Fruit fly (Drosophila melanogaster) whole organism, prepupa: ENCODE data around the gene CG13599.
A peak's percentile ranks its signal among the peaks of the same experiment; 100 is the strongest.

ENCODE experiments used
- Blimp-1 ChIP-seq: fragments of 200-800 bp; sonication (Bioruptor generic); optimal IDR thresholded peaks from 3 replicates; lab custom pipeline; 2017; ENCODE audit warnings: missing biosample characterization, missing genetic modification characterization, mild to moderate bottlenecking, moderate library complexity, missing genetic modification reagents
- CG10669 ChIP-seq: fragments of 200-800 bp; sonication (Bioruptor generic); optimal IDR thresholded peaks from 3 replicates; lab custom pipeline; 2018; ENCODE audit warnings: missing biosample characterization, mild to moderate bottlenecking, missing genetic modification characterization, moderate library complexity
- CG11294 ChIP-seq: fragments of 200-800 bp; sonication (Bioruptor generic); IDR thresholded peaks from 2 replicates; pipeline ENCODE4 v1.3.6; 2022; ENCODE audit warnings: missing biosample characterization, missing genetic modification characterization
- CG11762 ChIP-seq: fragments of 200-800 bp; sonication (Bioruptor generic); optimal IDR thresholded peaks from 3 replicates; lab custom pipeline; 2016; ENCODE audit warnings: missing biosample characterization, missing genetic modification characterization; ENCODE audit not compliant: insufficient read depth
- CG11902 ChIP-seq: fragments of 200-800 bp; sonication (Bioruptor generic); optimal IDR thresholded peaks from 3 replicates; lab custom pipeline; 2016; ENCODE audit warnings: missing biosample characterization, missing genetic modification characterization
- CG15336 ChIP-seq: fragments of 200-800 bp; sonication (Bioruptor generic); IDR thresholded peaks from 2 replicates; pipeline ENCODE4 v1.3.6; 2022; ENCODE audit warnings: missing biosample characterization, missing genetic modification characterization
- CG1621 ChIP-seq: fragments of 200-800 bp; sonication (Bioruptor generic); optimal IDR thresholded peaks from 3 replicates; lab custom pipeline; 2018; ENCODE audit warnings: missing biosample characterization, mild to moderate bottlenecking, missing genetic modification characterization
- CG3032 ChIP-seq: fragments of 200-800 bp; optimal IDR thresholded peaks from 2 replicates; lab custom pipeline; 2019; ENCODE audit warnings: missing biosample characterization, mild to moderate bottlenecking, missing genetic modification characterization, moderate library complexity
- CG31627 ChIP-seq: fragments of 200-800 bp; sonication (Bioruptor generic); optimal IDR thresholded peaks from 3 replicates; lab custom pipeline; 2016; ENCODE audit warnings: missing biosample characterization, missing genetic modification characterization
- CG3919 ChIP-seq: fragments of 200-800 bp; sonication (Bioruptor generic); optimal IDR thresholded peaks from 3 replicates; lab custom pipeline; 2016; ENCODE audit warnings: missing biosample characterization, missing genetic modification characterization
- CG4318 ChIP-seq: fragments of 200-800 bp; sonication (Bioruptor generic); optimal IDR thresholded peaks from 3 replicates; lab custom pipeline; 2017; ENCODE audit warnings: missing biosample characterization, mild to moderate bottlenecking, missing genetic modification characterization
- CG6163 ChIP-seq: fragments of 200-800 bp; sonication (Bioruptor generic); IDR thresholded peaks from 3 replicates; pipeline ENCODE4 v1.3.6; 2022; ENCODE audit warnings: missing biosample characterization, missing genetic modification characterization
- CG6792 ChIP-seq: fragments of 200-800 bp; sonication (Bioruptor generic); optimal IDR thresholded peaks from 3 replicates; lab custom pipeline; 2016; ENCODE audit warnings: missing biosample characterization, missing genetic modification characterization
- CG6808 ChIP-seq: fragments of 200-800 bp; sonication (Bioruptor generic); optimal IDR thresholded peaks from 3 replicates; lab custom pipeline; 2017; ENCODE audit warnings: missing biosample characterization, missing genetic modification characterization, mild to moderate bottlenecking, moderate library complexity, missing genetic modification reagents
- CG6854 ChIP-seq: fragments of 200-800 bp; sonication (Bioruptor generic); optimal IDR thresholded peaks from 2 replicates; lab custom pipeline; 2017; ENCODE audit warnings: missing biosample characterization, mild to moderate bottlenecking, missing genetic modification characterization
- CG7368 ChIP-seq: fragments of 200-800 bp; sonication (Bioruptor generic); optimal IDR thresholded peaks from 3 replicates; lab custom pipeline; 2016; ENCODE audit warnings: missing biosample characterization, missing genetic modification characterization
- CG8319 ChIP-seq: fragments of 200-800 bp; sonication (Bioruptor generic); optimal IDR thresholded peaks from 3 replicates; lab custom pipeline; 2016; ENCODE audit warnings: missing biosample characterization, missing genetic modification characterization
- CG8632 ChIP-seq: fragments of 200-800 bp; sonication (Bioruptor generic); optimal IDR thresholded peaks from 3 replicates; lab custom pipeline; 2016; ENCODE audit warnings: missing biosample characterization, missing genetic modification characterization
- Eip78C ChIP-seq: fragments of 200-800 bp; sonication (Bioruptor generic); peaks from one replicate; lab custom pipeline; 2016; ENCODE audit warnings: missing biosample characterization, missing genetic modification characterization
- Ets96B ChIP-seq: fragments of 200-800 bp; optimal IDR thresholded peaks from 2 replicates; lab custom pipeline; 2019; ENCODE audit warnings: missing biosample characterization, mild to moderate bottlenecking, missing genetic modification characterization, moderate library complexity
- Gug ChIP-seq: fragments of 200-800 bp; sonication (Bioruptor generic); IDR thresholded peaks from 2 replicates; pipeline ENCODE4 v1.3.6; 2022; ENCODE audit warnings: missing biosample characterization, missing genetic modification characterization
- Hr38 ChIP-seq: sonication (Bioruptor generic); optimal IDR thresholded peaks from 2 replicates; lab custom pipeline; 2016; ENCODE audit warnings: missing biosample characterization, missing genetic modification characterization
- Hr39 ChIP-seq: fragments of 200-800 bp; sonication (Bioruptor generic); optimal IDR thresholded peaks from 2 replicates; lab custom pipeline; 2016; ENCODE audit warnings: missing biosample characterization, missing genetic modification characterization
- Hr4 ChIP-seq: fragments of 200-800 bp; sonication (Bioruptor generic); optimal IDR thresholded peaks from 3 replicates; lab custom pipeline; 2016; ENCODE audit warnings: missing biosample characterization, missing genetic modification characterization
- Lpt ChIP-seq: fragments of 200-800 bp; sonication (Bioruptor generic); optimal IDR thresholded peaks from 3 replicates; lab custom pipeline; 2016; ENCODE audit warnings: missing biosample characterization, missing genetic modification characterization
- Smox ChIP-seq: fragments of 200-800 bp; sonication (Bioruptor generic); optimal IDR thresholded peaks from 3 replicates; lab custom pipeline; 2016; ENCODE audit warnings: missing biosample characterization, missing genetic modification characterization
- achi ChIP-seq: fragments of 200-800 bp; sonication (Bioruptor generic); optimal IDR thresholded peaks from 3 replicates; lab custom pipeline; 2016; ENCODE audit warnings: missing biosample characterization, missing genetic modification characterization
- acj6 ChIP-seq: fragments of 200-800 bp; sonication (Bioruptor generic); optimal IDR thresholded peaks from 3 replicates; lab custom pipeline; 2016; ENCODE audit warnings: missing biosample characterization, missing genetic modification characterization
- cyc ChIP-seq: fragments of 200-800 bp; sonication (Bioruptor generic); optimal IDR thresholded peaks from 3 replicates; lab custom pipeline; 2016; ENCODE audit warnings: missing biosample characterization, missing genetic modification characterization
- dac ChIP-seq: fragments of 200-800 bp; sonication (Bioruptor generic); optimal IDR thresholded peaks from 2 replicates; lab custom pipeline; 2017; ENCODE audit warnings: missing biosample characterization, mild to moderate bottlenecking, missing genetic modification characterization
- eg ChIP-seq: fragments of 200-800 bp; sonication (Bioruptor generic); IDR thresholded peaks from 3 replicates; pipeline ENCODE4 v1.3.6; 2022; ENCODE audit warnings: missing biosample characterization, missing genetic modification characterization
- esn ChIP-seq: fragments of 200-800 bp; sonication (Bioruptor generic); optimal IDR thresholded peaks from 2 replicates; lab custom pipeline; 2016; ENCODE audit warnings: missing biosample characterization, mild to moderate bottlenecking, missing genetic modification characterization, moderate library complexity
- fd59A ChIP-seq: fragments of 200-800 bp; sonication (Bioruptor generic); optimal IDR thresholded peaks from 2 replicates; lab custom pipeline; 2017; ENCODE audit warnings: missing biosample characterization, mild to moderate bottlenecking, missing genetic modification characterization, missing genetic modification reagents
- fd85E ChIP-seq: fragments of 200-800 bp; sonication (Bioruptor generic); optimal IDR thresholded peaks from 3 replicates; lab custom pipeline; 2016; ENCODE audit warnings: missing biosample characterization, missing genetic modification characterization
- fkh ChIP-seq: fragments of 200-800 bp; sonication (Bioruptor generic); optimal IDR thresholded peaks from 3 replicates; lab custom pipeline; 2017; ENCODE audit warnings: missing biosample characterization, mild to moderate bottlenecking, missing genetic modification characterization, moderate library complexity
- lz ChIP-seq: fragments of 200-800 bp; sonication (Bioruptor generic); optimal IDR thresholded peaks from 3 replicates; lab custom pipeline; 2016; ENCODE audit warnings: missing biosample characterization, missing genetic modification characterization
- net ChIP-seq: fragments of 200-800 bp; sonication (Bioruptor generic); optimal IDR thresholded peaks from 3 replicates; lab custom pipeline; 2016; ENCODE audit warnings: missing biosample characterization, missing genetic modification characterization
- pdm3 ChIP-seq: fragments of 200-800 bp; sonication (Bioruptor generic); optimal IDR thresholded peaks from 3 replicates; lab custom pipeline; 2016; ENCODE audit warnings: missing biosample characterization, missing genetic modification characterization
- salr ChIP-seq, 2 experiments: fragments of 200-800 bp; sonication (Bioruptor generic); optimal IDR thresholded peaks; 3 replicates each; lab custom pipeline; 2016 to 2018; ENCODE audit warnings: missing biosample characterization in 2 of 2, missing genetic modification characterization in 2 of 2, mild to moderate bottlenecking in 1 of 2
- spab ChIP-seq: fragments of 200-800 bp; sonication (Bioruptor generic); optimal IDR thresholded peaks from 2 replicates; lab custom pipeline; 2017; ENCODE audit warnings: missing biosample characterization, mild to moderate bottlenecking, missing genetic modification characterization, missing genetic modification reagents
- ss ChIP-seq, 2 experiments: fragments of 200-800 bp; sonication (Bioruptor generic); optimal IDR thresholded peaks; 2 replicates in 1 of 2; 3 replicates in 1 of 2; lab custom pipeline; 2017 to 2018; ENCODE audit warnings: mild to moderate bottlenecking in 2 of 2, missing biosample characterization in 2 of 2, missing genetic modification characterization in 2 of 2, moderate library complexity in 1 of 2
- svp ChIP-seq: fragments of 200-800 bp; sonication (Bioruptor generic); peaks from one replicate; lab custom pipeline; 2016; ENCODE audit warnings: missing biosample characterization, missing genetic modification characterization
- topi ChIP-seq: fragments of 200-800 bp; sonication (Bioruptor generic); optimal IDR thresholded peaks from 3 replicates; lab custom pipeline; 2016; ENCODE audit warnings: missing biosample characterization, missing genetic modification characterization
- vri ChIP-seq: fragments of 200-800 bp; sonication (Bioruptor generic); optimal IDR thresholded peaks from 3 replicates; lab custom pipeline; 2016; ENCODE audit warnings: missing biosample characterization, mild to moderate bottlenecking, missing genetic modification characterization

The CG13599 gene

dm6 chr3R:23962781-23963222 is 31.4 kb downstream of the CG13599 start, which contains the start of gene CG31140 (continued):
- no peak for TF ChIP-seq pdm3 (GFP tag; lab: Kevin White, UChicago)
- TF ChIP-seq CG4318 (GFP tag; lab: Kevin White, UChicago): no peak
- TF ChIP-seq fkh (GFP tag; lab: Kevin White, UChicago): no peak
- TF ChIP-seq CG11762 (GFP tag; lab: Kevin White, UChicago): no peak
- no peak for TF ChIP-seq CG3032
- TF ChIP-seq svp: peak; percentile 45
- TF ChIP-seq Ets96B (tag; lab: Kevin White, UChicago): peak; percentile 27
- TF ChIP-seq CG6808 (GFP tag; lab: Kevin White, UChicago): peak; percentile 27
- TF ChIP-seq CG3919: peak; percentile 42
- TF ChIP-seq Blimp-1: no peak
- no peak for TF ChIP-seq fd59A (GFP tag; lab: Kevin White, UChicago)
- peak; percentile 57; the same call in 2 of the 3 replicates for TF ChIP-seq CG6163 (GFP tag; lab: Robert Waterston, UW)
- no peak for TF ChIP-seq CG11902 (GFP tag; lab: Kevin White, UChicago)
- TF ChIP-seq Eip78C (GFP tag; lab: Kevin White, UChicago): peak; percentile 80
- TF ChIP-seq eg (GFP tag; lab: Robert Waterston, UW): peak; percentile 48; the same call in 2 of the 3 replicates
- peak; percentile 25 for TF ChIP-seq esn (GFP tag; lab: Kevin White, UChicago)
- TF ChIP-seq dac (GFP tag; lab: Kevin White, UChicago): no peak
- no peak for TF ChIP-seq Hr39
- peak; percentile 21; the same call in 1 of the 2 replicates for TF ChIP-seq CG15336 (GFP tag; lab: Robert Waterston, UW)
- TF ChIP-seq Lpt: peak; percentile 31
- no peak for TF ChIP-seq Gug (GFP tag; lab: Robert Waterston, UW)
- peak; percentile 31 for TF ChIP-seq fd85E (GFP tag; lab: Kevin White, UChicago)
- TF ChIP-seq lz (GFP tag; lab: Kevin White, UChicago): no peak
- no peak for TF ChIP-seq Smox (GFP tag; lab: Kevin White, UChicago)
- no peak for TF ChIP-seq topi (GFP tag; lab: Kevin White, UChicago)
- TF ChIP-seq CG7368 (GFP tag; lab: Kevin White, UChicago): peak; percentile 47
- TF ChIP-seq salr (GFP tag; optimal IDR thresholded peaks at IDR 0.05; lab: Kevin White, UChicago): no peak
- TF ChIP-seq CG8632 (GFP tag; lab: Kevin White, UChicago): no peak
- peak; percentile 25 to 65 for TF ChIP-seq ss (GFP tag; optimal IDR thresholded peaks at IDR 0.05; lab: Kevin White, UChicago)
- TF ChIP-seq Hr38 (GFP tag; lab: Kevin White, UChicago): no peak
- TF ChIP-seq Hr4 (GFP tag; lab: Kevin White, UChicago): no peak
- no peak for TF ChIP-seq acj6 (GFP tag; lab: Kevin White, UChicago)
- no peak for TF ChIP-seq CG6792 (GFP tag; lab: Kevin White, UChicago)
- TF ChIP-seq cyc: no peak
- no peak for TF ChIP-seq vri (GFP tag; lab: Kevin White, UChicago)
- TF ChIP-seq CG10669 (GFP tag; lab: Kevin White, UChicago): no peak
- TF ChIP-seq CG11294 (GFP tag; lab: Robert Waterston, UW): no peak

DNA sequence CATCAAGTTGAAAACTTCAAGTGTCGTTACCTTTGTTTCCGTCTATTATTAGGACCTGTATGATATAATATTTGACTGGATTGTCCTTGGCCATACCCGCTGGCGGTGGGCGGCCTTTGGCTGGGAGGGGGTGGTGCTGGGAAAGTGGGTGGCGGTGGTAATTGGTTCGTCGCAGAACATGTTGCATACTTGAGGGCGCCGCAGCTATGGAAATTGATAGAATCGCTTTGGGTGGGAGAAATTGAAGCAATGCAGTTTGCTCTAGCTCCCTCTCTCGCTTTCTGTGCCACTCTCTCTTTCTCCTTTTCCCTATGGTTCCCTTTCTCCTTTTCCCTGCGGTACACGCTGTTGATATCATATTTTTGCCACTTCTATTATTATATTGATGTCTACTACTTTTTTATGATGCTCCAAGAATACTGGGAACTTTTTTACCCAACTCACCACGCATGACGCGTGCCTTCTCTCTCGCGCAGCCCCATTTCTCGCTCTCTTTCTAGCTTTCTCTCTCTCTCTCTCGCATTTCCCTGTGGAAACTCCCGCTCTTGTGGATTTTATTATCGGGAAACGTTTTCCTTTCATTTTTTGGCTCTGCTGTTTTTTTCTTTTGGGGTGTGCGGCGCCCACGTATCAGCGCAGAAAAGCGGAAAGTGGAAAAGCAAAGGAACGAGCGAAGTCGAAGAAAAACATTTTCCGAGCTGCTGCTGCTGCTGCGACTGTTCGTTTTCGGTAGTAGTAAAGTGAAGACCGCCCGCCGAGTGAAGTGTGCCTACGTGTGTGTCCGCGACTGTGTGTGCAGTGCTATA is 33.7 kb downstream of the CG13599 start:
- TF ChIP-seq CG1621 (tag; lab: Kevin White, UChicago): no peak
- TF ChIP-seq Eip78C (GFP tag; lab: Kevin White, UChicago): peak; percentile 12
- no peak for TF ChIP-seq CG31627 (GFP tag; lab: Kevin White, UChicago)
- no peak for TF ChIP-seq CG3032
- no peak for TF ChIP-seq achi (GFP tag; lab: Kevin White, UChicago)
- TF ChIP-seq spab: no peak
- TF ChIP-seq fd85E (GFP tag; lab: Kevin White, UChicago): no peak
- TF ChIP-seq net (GFP tag; lab: Kevin White, UChicago): no peak
- TF ChIP-seq CG7368 (GFP tag; lab: Kevin White, UChicago): no peak
- no peak for TF ChIP-seq Lpt
- TF ChIP-seq svp: peak; percentile 12
- no peak for TF ChIP-seq CG4318 (GFP tag; lab: Kevin White, UChicago)
- TF ChIP-seq CG8319: no peak
- no peak for TF ChIP-seq CG6854
